Worm (Caenorhabditis elegans) whole organism, L1 larva: ENCODE measurements around the gene F53F8.7.

Experiments used
- aly-2 ChIP-seq: fragments of 150-350 bp; optimal IDR thresholded peaks from 2 replicates; lab custom pipeline; 2014; ENCODE audit warnings: missing biosample characterization, missing genetic modification characterization
- blmp-1 ChIP-seq: fragments of 150-350 bp; optimal IDR thresholded peaks from 2 replicates; lab custom pipeline; 2014; ENCODE audit warnings: missing biosample characterization, missing genetic modification characterization
- ceh-8 ChIP-seq: fragments of 200-800 bp; sonication (Bioruptor generic); optimal IDR thresholded peaks from 2 replicates; lab custom pipeline; 2018; ENCODE audit warnings: mild to moderate bottlenecking, missing genetic modification characterization, moderate library complexity, missing compliant biosample characterization
- ceh-82 ChIP-seq, 3 experiments: fragments of 150-350 bp in 1 of 3; sonication (generic microtip) in 2 of 3; optimal IDR thresholded peaks; 2 replicates each; lab custom pipeline; 2014 to 2017; ENCODE audit warnings: missing biosample characterization in 3 of 3, missing genetic modification characterization in 3 of 3
- ceh-90 ChIP-seq: sonication (generic microtip); optimal IDR thresholded peaks from 2 replicates; lab custom pipeline; 2016; ENCODE audit warnings: missing genetic modification characterization, missing compliant biosample characterization
- ces-1 ChIP-seq: fragments of 150-350 bp; optimal IDR thresholded peaks from 2 replicates; lab custom pipeline; 2014; ENCODE audit warnings: missing biosample characterization, missing genetic modification reagents, missing genetic modification characterization
- dsc-1 ChIP-seq: sonication (generic microtip); optimal IDR thresholded peaks from 2 replicates; lab custom pipeline; 2016; ENCODE audit warnings: mild to moderate bottlenecking, missing genetic modification characterization, missing compliant biosample characterization
- elt-3 ChIP-seq, 6 experiments: fragments of 150-350 bp in 1 of 6; sonication (generic microtip); optimal IDR thresholded peaks; 2 replicates each; lab custom pipeline; 2017 to 2018; ENCODE audit warnings: missing biosample characterization in 6 of 6, missing genetic modification characterization in 6 of 6, inconsistent platforms in 1 of 6
- ets-5 ChIP-seq: fragments of 200-800 bp; sonication (Bioruptor generic); IDR thresholded peaks from 2 replicates; pipeline ENCODE4 v1.3.6; 2022; ENCODE audit warnings: missing genetic modification characterization, missing compliant biosample characterization
- fkh-10 ChIP-seq: sonication (generic microtip); optimal IDR thresholded peaks from 2 replicates; lab custom pipeline; 2017; ENCODE audit warnings: missing biosample characterization, missing genetic modification reagents, missing genetic modification characterization
- fkh-4 ChIP-seq: sonication (generic microtip); optimal IDR thresholded peaks from 2 replicates; lab custom pipeline; 2016; ENCODE audit warnings: missing compliant biosample characterization, missing genetic modification characterization, borderline replicate concordance
- fos-1 ChIP-seq: fragments of 150-350 bp; optimal IDR thresholded peaks from 2 replicates; lab custom pipeline; 2014; ENCODE audit warnings: missing biosample characterization, missing genetic modification characterization
- lin-14 ChIP-seq: fragments of 200-800 bp; sonication (Bioruptor generic); optimal IDR thresholded peaks from 2 replicates; lab custom pipeline; 2018; ENCODE audit warnings: mild to moderate bottlenecking, missing genetic modification characterization, moderate library complexity, missing compliant biosample characterization
- mab-9 ChIP-seq: fragments of 200-800 bp; sonication (Bioruptor generic); IDR thresholded peaks from 2 replicates; pipeline ENCODE4 v1.3.6; 2022; ENCODE audit warnings: missing genetic modification reagents, missing genetic modification characterization, missing compliant biosample characterization
- mdl-1 ChIP-seq, 2 experiments: fragments of 150-350 bp; optimal IDR thresholded peaks; 2 replicates each; lab custom pipeline; 2014 to 2017; ENCODE audit warnings: missing biosample characterization in 2 of 2, missing genetic modification characterization in 2 of 2, inconsistent platforms in 1 of 2
- nhr-20 ChIP-seq: sonication (generic microtip); optimal IDR thresholded peaks from 2 replicates; lab custom pipeline; 2016; ENCODE audit warnings: mild to moderate bottlenecking, missing genetic modification characterization, missing compliant biosample characterization
- nhr-28 ChIP-seq: fragments of 150-350 bp; optimal IDR thresholded peaks from 2 replicates; lab custom pipeline; 2014; ENCODE audit warnings: missing biosample characterization, missing genetic modification characterization
- nhr-77 ChIP-seq: fragments of 150-350 bp; optimal IDR thresholded peaks from 2 replicates; lab custom pipeline; 2014; ENCODE audit warnings: missing biosample characterization, missing genetic modification characterization
- nhr-85 ChIP-seq: sonication (generic microtip); peaks from one replicate; lab custom pipeline; 2016; ENCODE audit warnings: missing genetic modification characterization, inconsistent platforms, missing compliant biosample characterization
- nhr-90 ChIP-seq: sonication (generic microtip); optimal IDR thresholded peaks from 2 replicates; lab custom pipeline; 2016; ENCODE audit warnings: mild to moderate bottlenecking, missing genetic modification characterization, missing compliant biosample characterization; ENCODE audit not compliant: poor library complexity
- pax-3 ChIP-seq: fragments of 200-800 bp; sonication (Bioruptor generic); optimal IDR thresholded peaks from 2 replicates; lab custom pipeline; 2018; ENCODE audit warnings: mild to moderate bottlenecking, missing genetic modification characterization, moderate library complexity, missing compliant biosample characterization
- skn-1 ChIP-seq: fragments of 150-350 bp; optimal IDR thresholded peaks from 2 replicates; lab custom pipeline; 2014; ENCODE audit warnings: missing biosample characterization, missing genetic modification characterization
- snpc-4 ChIP-seq: fragments of 150-350 bp; optimal IDR thresholded peaks from 2 replicates; lab custom pipeline; 2014; ENCODE audit warnings: missing biosample characterization, missing genetic modification characterization
- sox-4 ChIP-seq: sonication (generic microtip); optimal IDR thresholded peaks from 2 replicates; lab custom pipeline; 2016; ENCODE audit warnings: missing genetic modification characterization, missing compliant biosample characterization
- sup-37 ChIP-seq: fragments of 200-800 bp; sonication (Bioruptor generic); optimal IDR thresholded peaks from 2 replicates; lab custom pipeline; 2018; ENCODE audit warnings: mild to moderate bottlenecking, missing genetic modification characterization, missing compliant biosample characterization
- unc-30 ChIP-seq: sonication (generic microtip); optimal IDR thresholded peaks from 2 replicates; lab custom pipeline; 2017; ENCODE audit warnings: missing biosample characterization, missing genetic modification characterization
- unc-86 ChIP-seq: sonication (generic microtip); optimal IDR thresholded peaks from 2 replicates; lab custom pipeline; 2016; ENCODE audit warnings: missing genetic modification characterization, missing compliant biosample characterization

F53F8.7 gene

DNA sequence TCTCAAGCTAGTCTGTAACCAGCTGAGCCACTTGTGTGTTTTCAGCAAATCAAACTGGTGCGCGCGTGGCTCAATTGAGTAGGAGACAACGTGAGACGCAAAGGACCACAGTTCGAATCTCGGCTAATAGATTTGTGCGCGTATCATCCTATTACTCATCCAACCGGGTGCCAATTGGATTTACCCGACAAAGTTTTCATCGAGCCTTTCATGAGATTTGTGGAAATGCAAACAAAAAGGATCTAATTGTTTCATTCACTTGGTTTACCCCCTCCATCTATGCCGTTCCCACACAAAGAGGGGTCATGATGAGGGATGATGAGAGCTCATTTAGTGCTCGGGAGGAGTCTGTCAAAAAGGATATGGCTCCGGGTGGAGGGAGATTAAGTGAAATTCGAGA, 43.0 kb downstream of the F53F8.7 start:
- TF ChIP-seq pax-3 (tag; lab: Kevin White, UChicago) = no peak
- TF ChIP-seq sox-4 (tag; lab: Kevin White, UChicago) = no peak
- no peak for TF ChIP-seq nhr-28 (tag; lab: Kevin White, UChicago)
- no peak for TF ChIP-seq nhr-77
- TF ChIP-seq ceh-8 (GFP tag; lab: Kevin White, UChicago) = no peak
- TF ChIP-seq ets-5 (GFP tag; lab: Robert Waterston, UW) = no peak
- no peak for TF ChIP-seq fkh-4 (tag; lab: Kevin White, UChicago)
- no peak for TF ChIP-seq nhr-90 (tag; lab: Kevin White, UChicago)
- TF ChIP-seq ceh-90 = no peak
- TF ChIP-seq dsc-1 (tag; lab: Kevin White, UChicago) = no peak
- TF ChIP-seq, all 84 proteins: peak for 0

- TF ChIP-seq nhr-20 (tag; lab: Kevin White, UChicago) (no peak), ces-1 (no peak), nhr-85 (tag; lab: Kevin White, UChicago) (no peak)
These were observed 43.8 kb downstream of the F53F8.7 start, which contains the start of gene mnr-1 for ce11 chrV:20654350-20654749. Gene mnr-1 (plus strand): TSS chrV:20654650.

DNA sequence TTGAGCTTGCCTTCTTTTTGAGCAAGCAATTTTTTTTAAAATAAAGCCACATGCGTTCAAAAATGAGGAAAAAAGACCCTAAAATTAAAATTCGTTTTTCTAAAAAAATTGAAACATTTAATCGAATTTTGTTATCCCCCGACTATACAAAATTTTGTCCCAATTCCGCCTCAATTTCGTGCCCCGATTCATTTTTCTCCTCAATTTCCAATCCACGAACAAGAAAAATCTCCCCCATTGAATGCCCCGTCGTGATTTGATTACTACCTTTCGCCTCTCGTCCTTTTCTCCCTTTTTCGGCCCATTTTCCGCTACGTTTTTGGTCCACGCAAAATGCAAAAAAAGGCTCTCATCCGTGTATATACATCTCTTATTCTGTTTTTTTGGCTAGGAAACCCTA, 46.2 kb downstream of the F53F8.7 start:
- TF ChIP-seq mdl-1 (tag; optimal IDR thresholded peaks at IDR 0.05; lab: Kevin White, UChicago) (no peak), fkh-10 (GFP tag; lab: Kevin White, UChicago) (peak; percentile 32)
- TF ChIP-seq, all 84 proteins: peak for 1

ce11 chrV:20648868-20649267, 49.3 kb downstream of the F53F8.7 start:
- TF ChIP-seq blmp-1 (tag; lab: Kevin White, UChicago) = peak; percentile 23
- peak; percentile 31 for TF ChIP-seq lin-14 (GFP tag; lab: Kevin White, UChicago)
- TF ChIP-seq aly-2 (tag; lab: Kevin White, UChicago) = no peak
- no peak for TF ChIP-seq snpc-4 (tag; lab: Kevin White, UChicago)
- peak in 1 of 6 experiments; percentile 30 for TF ChIP-seq elt-3 (tag; optimal IDR thresholded peaks at IDR 0.05; lab: Kevin White, UChicago)

ce11 chrV:20645479-20645878, 52.7 kb downstream of the F53F8.7 start:
- no peak for TF ChIP-seq fkh-10 (GFP tag; lab: Kevin White, UChicago)
- no peak for TF ChIP-seq unc-86 (tag; lab: Kevin White, UChicago)
- no peak for TF ChIP-seq skn-1
- no peak for TF ChIP-seq fos-1
- 0 out of 2 replicates have a peak, but pooled peaks have one; percentile 10 for TF ChIP-seq mab-9 (GFP tag; lab: Robert Waterston, UW)
- no peak for TF ChIP-seq ceh-82 (tag; optimal IDR thresholded peaks at IDR 0.05; lab: Kevin White, UChicago)
- no peak for TF ChIP-seq pax-3 (tag; lab: Kevin White, UChicago)
- no peak for TF ChIP-seq sup-37 (GFP tag; lab: Kevin White, UChicago)
- TF ChIP-seq unc-30 (tag; lab: Kevin White, UChicago) = no peak
